Worm (Caenorhabditis elegans): ENCODE results near the gene mcd-1.

DNA sequence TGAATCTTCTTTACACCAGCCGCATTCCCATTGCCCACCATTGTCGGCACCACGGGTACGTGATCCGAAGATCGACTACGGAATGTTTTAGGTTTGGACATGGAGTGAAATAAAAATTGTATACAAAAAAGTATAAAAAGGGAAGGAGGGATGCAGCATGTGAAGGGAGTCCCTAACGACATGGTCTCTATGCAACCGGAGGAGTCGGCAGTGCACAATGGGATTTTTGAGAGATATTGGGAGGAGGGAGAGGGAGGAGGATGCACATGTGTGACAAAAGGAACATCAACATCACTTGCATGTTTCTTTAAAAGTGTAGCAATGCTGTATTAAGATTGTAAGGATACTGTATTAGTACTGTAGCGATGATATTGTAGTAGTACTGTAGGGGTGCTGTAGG is 51.2 kb downstream of the mcd-1 start, which contains the start of gene W07G1.1:
- TF ChIP-seq him-1 (tag; optimal IDR thresholded peaks at IDR 0.05): no peak
- TF ChIP-seq dao-5 (tag; optimal IDR thresholded peaks at IDR 0.05): no peak
- no peak for TF ChIP-seq W03F9.2 (tag; optimal IDR thresholded peaks at IDR 0.05)

Data from whole organism, L4/young adult.